Fruit fly (Drosophila melanogaster) whole organism, embryonic: ENCODE data around the gene PIG-B.

Experiments used
- ATbp ChIP-seq: fragments of 200-800 bp; sonication (Bioruptor generic); optimal IDR thresholded peaks from 2 replicates; lab custom pipeline; 2017; ENCODE audit warnings: missing biosample characterization, mild to moderate bottlenecking, missing genetic modification characterization, missing genetic modification reagents
- Atf6 ChIP-seq: fragments of 200-800 bp; sonication (Bioruptor generic); IDR thresholded peaks from 2 replicates; pipeline ENCODE4 v1.3.6; 2022; ENCODE audit warnings: missing biosample characterization, missing genetic modification characterization
- Bdp1 ChIP-seq: fragments of 200-800 bp; sonication (Bioruptor generic); optimal IDR thresholded peaks from 3 replicates; lab custom pipeline; 2016; ENCODE audit warnings: missing biosample characterization, missing genetic modification characterization
- BtbVII ChIP-seq: fragments of 200-800 bp; sonication (Bioruptor generic); optimal IDR thresholded peaks from 3 replicates; lab custom pipeline; 2017; ENCODE audit warnings: missing biosample characterization, mild to moderate bottlenecking, missing genetic modification characterization
- CG10366 ChIP-seq: fragments of 200-800 bp; sonication (Bioruptor generic); IDR thresholded peaks from 2 replicates; pipeline ENCODE4 v1.3.6; 2022; ENCODE audit warnings: missing biosample characterization, missing genetic modification characterization
- CG10543 ChIP-seq: fragments of 200-800 bp; sonication (Bioruptor generic); optimal IDR thresholded peaks from 3 replicates; lab custom pipeline; 2017; ENCODE audit warnings: missing biosample characterization, mild to moderate bottlenecking, missing genetic modification characterization, moderate library complexity
- CG11247 ChIP-seq: fragments of 200-800 bp; sonication (Bioruptor generic); IDR thresholded peaks from 2 replicates; pipeline ENCODE4 v1.3.6; 2022; ENCODE audit warnings: missing biosample characterization, missing genetic modification characterization
- CG11398 ChIP-seq: fragments of 200-800 bp; sonication (Bioruptor generic); optimal IDR thresholded peaks from 2 replicates; lab custom pipeline; 2016; ENCODE audit warnings: missing biosample characterization, missing genetic modification characterization
- CG12155 ChIP-seq: fragments of 200-800 bp; sonication (Bioruptor generic); optimal IDR thresholded peaks from 3 replicates; lab custom pipeline; 2016; ENCODE audit warnings: missing biosample characterization, missing genetic modification characterization
- CG12391 ChIP-seq: fragments of 200-800 bp; sonication (Bioruptor generic); optimal IDR thresholded peaks from 3 replicates; lab custom pipeline; 2018; ENCODE audit warnings: missing biosample characterization, mild to moderate bottlenecking, missing genetic modification characterization, moderate library complexity
- CG13296 ChIP-seq: fragments of 200-800 bp; sonication (Bioruptor generic); optimal IDR thresholded peaks from 3 replicates; lab custom pipeline; 2018; ENCODE audit warnings: missing biosample characterization, mild to moderate bottlenecking, missing genetic modification characterization
- CG14860 ChIP-seq: fragments of 200-800 bp; sonication (Bioruptor generic); IDR thresholded peaks from 3 replicates; pipeline ENCODE4 v1.3.6; 2022; ENCODE audit warnings: missing biosample characterization, missing genetic modification characterization; ENCODE audit not compliant: partially characterized antibody
- CG14965 ChIP-seq: fragments of 200-800 bp; sonication (Bioruptor generic); optimal IDR thresholded peaks from 2 replicates; lab custom pipeline; 2016; ENCODE audit warnings: missing biosample characterization, missing genetic modification characterization, borderline replicate concordance
- CG15269 ChIP-seq: fragments of 200-800 bp; sonication (Bioruptor generic); optimal IDR thresholded peaks from 2 replicates; lab custom pipeline; 2018; ENCODE audit warnings: missing biosample characterization, mild to moderate bottlenecking, missing genetic modification characterization, moderate library complexity
- CG17328 ChIP-seq: fragments of 200-800 bp; sonication (Bioruptor generic); IDR thresholded peaks from 2 replicates; pipeline ENCODE4 v1.3.6; 2022; ENCODE audit warnings: missing biosample characterization, missing genetic modification characterization
- CG17385 ChIP-seq: fragments of 200-800 bp; sonication (Bioruptor generic); optimal IDR thresholded peaks from 3 replicates; lab custom pipeline; 2018; ENCODE audit warnings: missing biosample characterization, mild to moderate bottlenecking, missing genetic modification characterization
- CG30403 ChIP-seq: fragments of 200-800 bp; sonication (Bioruptor generic); optimal IDR thresholded peaks from 3 replicates; lab custom pipeline; 2016; ENCODE audit warnings: missing biosample characterization, missing genetic modification characterization
- CG31365 ChIP-seq: fragments of 200-800 bp; sonication (Bioruptor generic); optimal IDR thresholded peaks from 2 replicates; lab custom pipeline; 2018; ENCODE audit warnings: missing biosample characterization, mild to moderate bottlenecking, missing genetic modification characterization
- CG3163 ChIP-seq: fragments of 200-800 bp; sonication (Bioruptor generic); optimal IDR thresholded peaks from 3 replicates; lab custom pipeline; 2016; ENCODE audit warnings: missing biosample characterization, missing genetic modification characterization
- CG32767 ChIP-seq: fragments of 200-800 bp; sonication (Bioruptor generic); IDR thresholded peaks from 2 replicates; pipeline ENCODE4 v1.3.6; 2022; ENCODE audit warnings: missing biosample characterization, missing genetic modification characterization
- CG4404 ChIP-seq: fragments of 200-800 bp; sonication (Bioruptor generic); IDR thresholded peaks from 2 replicates; pipeline ENCODE4 v1.3.6; 2022; ENCODE audit warnings: missing biosample characterization, missing genetic modification characterization
- CG6272 ChIP-seq: fragments of 200-800 bp; sonication (Bioruptor generic); IDR thresholded peaks from 2 replicates; pipeline ENCODE4 v1.3.6; 2022; ENCODE audit warnings: missing biosample characterization, missing genetic modification characterization
- CG7745 ChIP-seq: fragments of 200-800 bp; sonication (Bioruptor generic); optimal IDR thresholded peaks from 2 replicates; lab custom pipeline; 2018; ENCODE audit warnings: missing biosample characterization, mild to moderate bottlenecking, missing genetic modification characterization, moderate library complexity
- CG7786 ChIP-seq: fragments of 200-800 bp; sonication (Bioruptor generic); optimal IDR thresholded peaks from 2 replicates; lab custom pipeline; 2016; ENCODE audit warnings: missing biosample characterization, missing genetic modification characterization
- CG8765 ChIP-seq: fragments of 200-800 bp; sonication (Bioruptor generic); IDR thresholded peaks from 2 replicates; pipeline ENCODE4 v1.3.6; 2022; ENCODE audit warnings: missing biosample characterization, missing genetic modification characterization
- CTCF ChIP-seq: fragments of 200-800 bp; sonication (Bioruptor generic); optimal IDR thresholded peaks from 2 replicates; lab custom pipeline; 2017; ENCODE audit warnings: missing biosample characterization, mild to moderate bottlenecking, missing genetic modification characterization, moderate library complexity
- Dek ChIP-seq: fragments of 200-800 bp; sonication (Bioruptor generic); optimal IDR thresholded peaks from 3 replicates; lab custom pipeline; 2019; ENCODE audit warnings: missing biosample characterization, mild to moderate bottlenecking, missing genetic modification characterization, moderate library complexity
- Ets65A ChIP-seq: fragments of 200-800 bp; sonication (Bioruptor generic); peaks from one replicate; lab custom pipeline; 2016; ENCODE audit warnings: missing biosample characterization, missing genetic modification characterization
- Fer1 ChIP-seq: fragments of 200-800 bp; sonication (Bioruptor generic); optimal IDR thresholded peaks from 2 replicates; lab custom pipeline; 2017; ENCODE audit warnings: missing biosample characterization, mild to moderate bottlenecking, missing genetic modification characterization
- HHEX ChIP-seq: fragments of 200-800 bp; sonication (Bioruptor generic); optimal IDR thresholded peaks from 3 replicates; lab custom pipeline; 2017; ENCODE audit warnings: missing biosample characterization, mild to moderate bottlenecking, missing genetic modification characterization, missing genetic modification reagents
- HmgD ChIP-seq: fragments of 200-800 bp; sonication (Bioruptor generic); optimal IDR thresholded peaks from 3 replicates; lab custom pipeline; 2016; ENCODE audit warnings: missing biosample characterization, missing genetic modification characterization
- Hr51 ChIP-seq, 2 experiments: fragments of 200-800 bp; sonication (Bioruptor generic); optimal IDR thresholded peaks; 2 replicates in 1 of 2; 3 replicates in 1 of 2; lab custom pipeline; 2016 to 2018; ENCODE audit warnings: missing biosample characterization in 2 of 2, missing genetic modification characterization in 2 of 2, mild to moderate bottlenecking in 1 of 2, moderate library complexity in 1 of 2
- Hr78 ChIP-seq, 2 experiments: fragments of 200-800 bp in 1 of 2; fragments of >200 bp in 1 of 2; sonication (Bioruptor generic) in 1 of 2; optimal IDR thresholded peaks; 2 replicates each; lab custom pipeline; 2017 to 2019; ENCODE audit warnings: missing biosample characterization in 2 of 2, missing genetic modification characterization in 2 of 2, mild to moderate bottlenecking in 1 of 2, moderate library complexity in 1 of 2
- Med ChIP-seq: fragments of 200-800 bp; sonication (Bioruptor generic); peaks from one replicate; lab custom pipeline; 2016; ENCODE audit warnings: missing biosample characterization, missing genetic modification characterization, mild to moderate bottlenecking, inconsistent platforms, moderate library complexity
- Mrtf ChIP-seq: fragments of 200-800 bp; sonication (Bioruptor generic); IDR thresholded peaks from 3 replicates; pipeline ENCODE4 v1.3.6; 2022; ENCODE audit warnings: missing biosample characterization, missing genetic modification characterization
- Oli ChIP-seq: fragments of 200-800 bp; sonication (Bioruptor generic); optimal IDR thresholded peaks from 2 replicates; lab custom pipeline; 2018; ENCODE audit warnings: missing biosample characterization, mild to moderate bottlenecking, missing genetic modification characterization, moderate library complexity
- Rfx ChIP-seq: fragments of 200-800 bp; sonication (Bioruptor generic); IDR thresholded peaks from 2 replicates; pipeline ENCODE4 v1.3.6; 2022; ENCODE audit warnings: missing biosample characterization, missing genetic modification characterization
- TFAM ChIP-seq: fragments of 200-800 bp; sonication (Bioruptor generic); optimal IDR thresholded peaks from 2 replicates; lab custom pipeline; 2017; ENCODE audit warnings: missing biosample characterization, missing genetic modification characterization, inconsistent platforms
- ara ChIP-seq: fragments of 200-800 bp; sonication (Bioruptor generic); IDR thresholded peaks from 2 replicates; pipeline ENCODE4 v1.3.6; 2022; ENCODE audit warnings: missing biosample characterization, missing genetic modification characterization
- cato ChIP-seq: fragments of 200-800 bp; sonication (Bioruptor generic); optimal IDR thresholded peaks from 2 replicates; lab custom pipeline; 2016; ENCODE audit warnings: missing biosample characterization, missing genetic modification characterization, borderline replicate concordance
- da ChIP-seq: fragments of 200-800 bp; sonication (Bioruptor generic); optimal IDR thresholded peaks from 2 replicates; lab custom pipeline; 2016; ENCODE audit warnings: missing biosample characterization, missing genetic modification characterization
- grn ChIP-seq: fragments of 200-800 bp; sonication (Bioruptor generic); optimal IDR thresholded peaks from 3 replicates; lab custom pipeline; 2017; ENCODE audit warnings: missing biosample characterization, missing genetic modification characterization
- her ChIP-seq: fragments of 200-800 bp; sonication (Bioruptor generic); optimal IDR thresholded peaks from 2 replicates; lab custom pipeline; 2016; ENCODE audit warnings: missing biosample characterization, missing genetic modification characterization
- nerfin-2 ChIP-seq: fragments of 200-800 bp; sonication (Bioruptor generic); IDR thresholded peaks from 2 replicates; pipeline ENCODE4 v1.3.6; 2022; ENCODE audit warnings: missing biosample characterization, missing genetic modification characterization; ENCODE audit not compliant: partially characterized antibody
- sens ChIP-seq: fragments of 200-800 bp; sonication (Bioruptor generic); peaks from one replicate; lab custom pipeline; 2016; ENCODE audit warnings: missing biosample characterization, missing genetic modification characterization
- seq ChIP-seq: fragments of 200-800 bp; sonication (Bioruptor generic); IDR thresholded peaks from 2 replicates; pipeline ENCODE4 v1.3.6; 2022; ENCODE audit warnings: missing biosample characterization, missing genetic modification characterization
- slp2 ChIP-seq: fragments of 200-800 bp; sonication (Bioruptor generic); optimal IDR thresholded peaks from 2 replicates; lab custom pipeline; 2016; ENCODE audit warnings: missing biosample characterization, missing genetic modification characterization
- ssp ChIP-seq: fragments of 200-800 bp; sonication (Bioruptor generic); IDR thresholded peaks from 2 replicates; pipeline ENCODE4 v1.3.6; 2022; ENCODE audit warnings: missing biosample characterization, missing genetic modification characterization
- stwl ChIP-seq: fragments of 200-800 bp; sonication (Bioruptor generic); optimal IDR thresholded peaks from 3 replicates; lab custom pipeline; 2018; ENCODE audit warnings: missing biosample characterization, mild to moderate bottlenecking, missing genetic modification characterization, moderate library complexity

PIG-B gene

DNA sequence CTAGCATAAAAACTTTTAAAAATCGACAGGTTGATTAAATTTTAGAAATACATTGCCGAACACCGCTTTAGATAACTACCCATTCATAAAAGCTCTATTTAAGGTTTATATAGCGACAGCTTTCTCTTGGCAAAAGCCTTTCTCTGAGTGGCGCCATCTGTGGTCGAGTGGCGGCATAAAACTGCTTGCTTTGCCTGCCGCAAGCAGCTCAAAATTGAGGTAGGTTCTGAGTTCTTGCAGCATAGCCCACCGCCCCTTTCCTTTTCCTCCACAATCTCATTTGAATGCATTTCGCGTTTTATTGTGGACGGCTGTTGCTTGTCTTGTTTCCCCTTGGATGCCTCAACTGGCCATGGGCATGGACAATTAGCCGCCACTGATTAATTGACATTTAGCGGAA, 43.2 kb upstream of the PIG-B start (continued):
- TF ChIP-seq ATbp = peak; percentile 72
- TF ChIP-seq nerfin-2 (GFP tag; lab: Robert Waterston, UW) = peak; percentile 32; the same call in 1 of the 2 replicates
- TF ChIP-seq CG4404 (GFP tag; lab: Robert Waterston, UW) = no peak

DNA sequence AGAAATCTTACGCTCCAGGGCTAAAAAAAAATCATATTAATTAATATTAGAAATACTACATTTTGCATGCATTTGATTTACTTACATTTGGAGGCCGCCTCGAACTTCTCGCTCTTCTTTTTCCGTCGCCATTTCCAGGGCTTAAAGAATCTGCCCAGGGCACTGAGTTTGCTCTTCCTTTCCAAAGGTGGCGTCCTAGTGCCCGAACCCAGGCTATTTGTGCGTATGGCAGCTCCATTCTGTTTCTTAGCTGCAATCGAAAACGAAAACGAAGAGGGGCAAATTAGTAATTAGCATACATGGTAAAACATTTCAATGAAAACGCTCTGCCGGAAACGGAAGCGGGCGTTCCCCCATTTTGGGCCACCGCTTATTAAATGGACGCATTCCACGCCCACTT, 41.9 kb upstream of the PIG-B start:
- 0 out of 2 replicates have a peak, but pooled peaks have one; percentile 21 for TF ChIP-seq CG17328 (GFP tag; lab: Robert Waterston, UW)
- no peak for TF ChIP-seq cato
- TF ChIP-seq ara (GFP tag; lab: Robert Waterston, UW) = 0 out of 2 replicates have a peak, but pooled peaks have one; percentile 33
- peak; percentile 0 for TF ChIP-seq CG17385 (GFP tag; lab: Kevin White, UChicago)
- TF ChIP-seq stwl (tag; lab: Kevin White, UChicago) = peak; percentile 15
- TF ChIP-seq grn (GFP tag; lab: Kevin White, UChicago) = no peak
- TF ChIP-seq Hr78 (GFP tag; optimal IDR thresholded peaks at IDR 0.05; lab: Kevin White, UChicago) = no peak
- peak; percentile 53 for TF ChIP-seq CG14965 (GFP tag; lab: Kevin White, UChicago)
- TF ChIP-seq CTCF (GFP tag; lab: Kevin White, UChicago) = peak; percentile 88
- TF ChIP-seq CG11247 = no peak
- TF ChIP-seq Mrtf = 0 out of 3 replicates have a peak, but pooled peaks have one; percentile 28
- peak; percentile 13 for TF ChIP-seq CG31365 (tag; lab: Kevin White, UChicago)
- no peak for TF ChIP-seq Bdp1 (GFP tag; lab: Kevin White, UChicago)
- TF ChIP-seq Med (GFP tag; lab: Kevin White, UChicago) = peak; percentile 35
- no peak for TF ChIP-seq ssp (GFP tag; lab: Robert Waterston, UW)
- no peak for TF ChIP-seq CG8765 (GFP tag; lab: Robert Waterston, UW)
- no peak for TF ChIP-seq CG30403
- no peak for TF ChIP-seq her
- no peak for TF ChIP-seq CG6272 (GFP tag; lab: Robert Waterston, UW)
- TF ChIP-seq nerfin-2 (GFP tag; lab: Robert Waterston, UW) = 0 out of 2 replicates have a peak, but pooled peaks have one; percentile 36
- TF ChIP-seq Rfx (GFP tag; lab: Robert Waterston, UW) = no peak

DNA sequence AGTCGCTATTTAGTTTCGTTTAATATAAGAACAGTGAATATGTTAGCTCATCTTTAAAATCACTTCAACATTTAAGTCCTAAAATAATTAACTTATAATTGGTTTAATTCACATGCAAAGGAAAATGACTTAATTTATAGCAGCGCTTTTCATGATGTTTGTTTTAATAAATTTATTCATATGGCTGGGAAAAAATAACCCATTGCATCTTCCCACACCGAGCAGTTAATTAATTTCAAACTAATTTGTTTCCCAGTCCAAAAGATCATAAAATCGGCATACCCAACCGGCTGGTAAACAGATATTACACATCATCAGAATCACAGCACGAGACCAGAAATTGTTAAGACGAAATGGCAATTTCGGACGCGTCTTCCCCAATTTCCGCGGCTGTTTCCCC, 40.2 kb upstream of the PIG-B start:
- no peak for TF ChIP-seq CG3163 (GFP tag; lab: Kevin White, UChicago)
- TF ChIP-seq CG32767 = no peak
- TF ChIP-seq Atf6 (GFP tag; lab: Robert Waterston, UW) = peak; percentile 53; the same call in 1 of the 2 replicates
- no peak for TF ChIP-seq CG12155 (GFP tag; lab: Kevin White, UChicago)
- TF ChIP-seq TFAM (GFP tag; lab: Kevin White, UChicago) = no peak
- peak; percentile 46 for TF ChIP-seq Oli (tag; lab: Kevin White, UChicago)
- no peak for TF ChIP-seq BtbVII (GFP tag; lab: Kevin White, UChicago)
- no peak for TF ChIP-seq HmgD
- TF ChIP-seq seq = peak; percentile 45; the same call in 1 of the 2 replicates
- no peak for TF ChIP-seq CG7745
- TF ChIP-seq da (GFP tag; lab: Kevin White, UChicago) = no peak
- peak; percentile 90 for TF ChIP-seq Med (GFP tag; lab: Kevin White, UChicago)
- TF ChIP-seq CG7786 (GFP tag; lab: Kevin White, UChicago) = peak; percentile 57
- TF ChIP-seq CG10366 (GFP tag; lab: Robert Waterston, UW) = peak; percentile 36; the same call in 1 of the 2 replicates
- peak; percentile 50 for TF ChIP-seq HHEX (GFP tag; lab: Kevin White, UChicago)
- TF ChIP-seq Dek (tag; lab: Kevin White, UChicago) = peak; percentile 37
- no peak for TF ChIP-seq CG13296 (GFP tag; lab: Kevin White, UChicago)
- no peak for TF ChIP-seq CG10543 (GFP tag; lab: Kevin White, UChicago)
- no peak for TF ChIP-seq CG14860 (GFP tag; lab: Robert Waterston, UW)
- no peak for TF ChIP-seq CG14965 (GFP tag; lab: Kevin White, UChicago)
- TF ChIP-seq slp2 (GFP tag; lab: Kevin White, UChicago) = no peak
- TF ChIP-seq CG12391 (tag; lab: Kevin White, UChicago) = peak; percentile 37
- peak; percentile 6 for TF ChIP-seq Fer1 (GFP tag; lab: Kevin White, UChicago)
- peak; percentile 18 to 72 for TF ChIP-seq Hr51 (GFP tag; optimal IDR thresholded peaks at IDR 0.05; lab: Kevin White, UChicago)
- no peak for TF ChIP-seq CG11398 (GFP tag; lab: Kevin White, UChicago)
- peak; percentile 97 for TF ChIP-seq Ets65A (GFP tag; lab: Kevin White, UChicago)
- no peak for TF ChIP-seq sens (GFP tag; lab: Kevin White, UChicago)
- peak; percentile 62 for TF ChIP-seq CG15269
